Worm (Caenorhabditis elegans): ENCODE measurements around the gene str-83.

DNA sequence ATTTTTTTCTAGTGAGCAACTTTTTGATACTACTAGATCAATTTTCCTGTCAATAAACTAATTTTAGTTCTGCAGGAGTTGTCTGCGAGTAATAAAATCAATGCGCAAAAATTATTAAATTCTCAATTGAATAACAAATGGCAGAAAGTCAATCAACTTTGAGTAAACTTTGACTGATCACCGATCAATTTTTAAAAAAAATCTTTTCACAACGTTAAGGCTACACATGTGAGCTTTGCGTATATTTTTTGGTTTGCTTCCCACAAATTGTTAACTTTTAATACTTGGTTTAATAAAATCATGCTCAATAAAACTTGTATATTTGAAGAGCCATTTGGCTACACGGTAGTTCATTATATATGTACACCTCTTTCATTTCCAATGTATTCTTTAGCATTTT is 30.9 kb downstream of the str-83 start, which contains the start of gene srh-7:
- TF ChIP-seq dpl-1 (GFP tag; optimal IDR thresholded peaks at IDR 0.05) (no peak), snpc-3.4 (tag; optimal IDR thresholded peaks at IDR 0.05) (no peak), F57A8.1 (GFP tag; optimal IDR thresholded peaks at IDR 0.05) (no peak), ceh-27 (GFP tag; optimal IDR thresholded peaks at IDR 0.05) (no peak), ceh-40 (GFP tag; IDR thresholded peaks at IDR 0.05) (no peak), unc-62 (GFP tag; optimal IDR thresholded peaks at IDR 0.05) (no peak), pha-4 (tag; optimal IDR thresholded peaks at IDR 0.05) (no peak), F23B12.7 (tag; optimal IDR thresholded peaks at IDR 0.05; ENCODE audit: insufficient read depth) (no peak), lag-1 (GFP tag; IDR thresholded peaks at IDR 0.05) (no peak), ztf-25 (GFP tag; IDR thresholded peaks at IDR 0.05) (no peak)
